Worm (Caenorhabditis elegans) whole organism, L4 larva: Measurements from ENCODE around the gene C01G5.4.

ENCODE experiments used
- D1046.2 ChIP-seq: fragments of 200-800 bp; sonication (Bioruptor generic); IDR thresholded peaks from 2 replicates; pipeline ENCODE4 v1.3.6; 2022; ENCODE audit warnings: missing genetic modification characterization, missing compliant biosample characterization
- R02D3.7 ChIP-seq: fragments of 150-350 bp; sonication (generic microtip); optimal IDR thresholded peaks from 3 replicates; lab custom pipeline; 2014; ENCODE audit warnings: missing biosample characterization, missing genetic modification characterization
- Y105C5A.15 ChIP-seq: fragments of 200-800 bp; sonication (Bioruptor generic); IDR thresholded peaks from 2 replicates; pipeline ENCODE4 v1.3.6; 2022; ENCODE audit warnings: missing genetic modification characterization, missing compliant biosample characterization
- ZK546.5 ChIP-seq, 2 experiments: sonication (generic microtip); optimal IDR thresholded peaks; 2 replicates each; lab custom pipeline; 2017; ENCODE audit warnings: missing biosample characterization in 2 of 2, missing genetic modification characterization in 2 of 2
- aha-1 ChIP-seq: fragments of 150-350 bp; peaks from one replicate; lab custom pipeline; 2014; ENCODE audit warnings: missing biosample characterization, missing genetic modification characterization
- aly-2 ChIP-seq: sonication (generic microtip); optimal IDR thresholded peaks from 2 replicates; lab custom pipeline; 2018; ENCODE audit warnings: missing biosample characterization, missing genetic modification characterization
- cey-2 ChIP-seq: sonication (generic microtip); optimal IDR thresholded peaks from 3 replicates; lab custom pipeline; 2017; ENCODE audit warnings: missing genetic modification characterization, mild to moderate bottlenecking, missing compliant biosample characterization, antibody characterized with exemption, borderline replicate concordance; ENCODE audit not compliant: insufficient read depth
- daf-12 ChIP-seq: fragments of 150-350 bp; optimal IDR thresholded peaks from 2 replicates; lab custom pipeline; 2014; ENCODE audit warnings: missing biosample characterization, missing genetic modification reagents, missing genetic modification characterization
- daf-16 ChIP-seq, 3 experiments: sonication (generic microtip); optimal IDR thresholded peaks; 2 replicates each; lab custom pipeline; 2016 to 2017; ENCODE audit warnings: missing genetic modification characterization in 3 of 3, missing genetic modification reagents in 3 of 3, mild to moderate bottlenecking in 2 of 3, missing compliant biosample characterization in 2 of 3, missing biosample characterization in 1 of 3, moderate library complexity in 1 of 3
- dve-1 ChIP-seq: sonication (generic microtip); optimal IDR thresholded peaks from 2 replicates; lab custom pipeline; 2017; ENCODE audit warnings: antibody characterized with exemption, mild to moderate bottlenecking, missing genetic modification characterization, missing compliant biosample characterization; ENCODE audit not compliant: insufficient read depth
- egl-27 ChIP-seq: sonication (generic microtip); optimal IDR thresholded peaks from 3 replicates; lab custom pipeline; 2017; ENCODE audit warnings: missing biosample characterization, missing genetic modification reagents, missing genetic modification characterization
- fos-1 ChIP-seq: fragments of 150-350 bp; optimal IDR thresholded peaks from 2 replicates; lab custom pipeline; 2014; ENCODE audit warnings: missing biosample characterization, missing genetic modification characterization
- hif-1 ChIP-seq, 2 experiments: sonication (generic microtip); optimal IDR thresholded peaks; 2 replicates each; lab custom pipeline; 2016 to 2017; ENCODE audit warnings: missing compliant biosample characterization in 2 of 2, missing genetic modification characterization in 2 of 2, missing genetic modification reagents in 2 of 2, missing genotype in 2 of 2, mild to moderate bottlenecking in 1 of 2
- hlh-30 ChIP-seq: sonication (generic microtip); optimal IDR thresholded peaks from 2 replicates; lab custom pipeline; 2017; ENCODE audit warnings: antibody characterized with exemption, mild to moderate bottlenecking, missing genetic modification characterization, missing compliant biosample characterization; ENCODE audit not compliant: insufficient read depth
- hmg-1.1 ChIP-seq: fragments of 200-800 bp; sonication (Bioruptor generic); IDR thresholded peaks from 2 replicates; pipeline ENCODE4 v1.3.6; 2022; ENCODE audit warnings: missing genetic modification reagents, missing genetic modification characterization, missing compliant biosample characterization
- lim-7 ChIP-seq: fragments of 200-800 bp; sonication (Bioruptor generic); IDR thresholded peaks from 2 replicates; pipeline ENCODE4 v1.3.6; 2022; ENCODE audit warnings: missing genetic modification characterization, missing compliant biosample characterization
- lsy-2 ChIP-seq, 2 experiments: fragments of 150-350 bp in 1 of 2; sonication (generic microtip) in 1 of 2; optimal IDR thresholded peaks; 2 replicates each; lab custom pipeline; 2014 to 2017; ENCODE audit warnings: missing biosample characterization in 2 of 2, missing genetic modification characterization in 2 of 2
- madf-5 ChIP-seq, 2 experiments: fragments of 200-800 bp; sonication (Bioruptor generic); IDR thresholded peaks; 2 replicates each; pipeline ENCODE4 v1.3.6; 2022; ENCODE audit warnings: missing compliant biosample characterization in 2 of 2, missing genetic modification characterization in 2 of 2
- mdl-1 ChIP-seq, 2 experiments: fragments of 150-350 bp in 1 of 2; sonication (generic microtip) in 1 of 2; optimal IDR thresholded peaks; 2 replicates each; lab custom pipeline; 2014 to 2017; ENCODE audit warnings: missing biosample characterization in 2 of 2, missing genetic modification characterization in 2 of 2
- mep-1 ChIP-seq: fragments of 150-350 bp; sonication (generic microtip); optimal IDR thresholded peaks from 3 replicates; lab custom pipeline; 2014; ENCODE audit warnings: missing biosample characterization, missing genetic modification characterization
- nhr-11 ChIP-seq: fragments of 150-350 bp; optimal IDR thresholded peaks from 2 replicates; lab custom pipeline; 2014; ENCODE audit warnings: missing biosample characterization, missing genetic modification characterization
- nhr-28 ChIP-seq: fragments of 150-350 bp; optimal IDR thresholded peaks from 2 replicates; lab custom pipeline; 2014; ENCODE audit warnings: missing biosample characterization, missing genetic modification characterization
- nhr-76 ChIP-seq: fragments of 150-350 bp; optimal IDR thresholded peaks from 2 replicates; lab custom pipeline; 2014; ENCODE audit warnings: missing biosample characterization, missing genetic modification characterization
- nhr-77 ChIP-seq: fragments of 150-350 bp; optimal IDR thresholded peaks from 2 replicates; lab custom pipeline; 2014; ENCODE audit warnings: missing biosample characterization, missing genetic modification characterization
- pha-4 ChIP-seq, 2 experiments: fragments of 150-350 bp in 1 of 2; fragments of 200-800 bp in 1 of 2; sonication (Bioruptor generic) in 1 of 2; IDR thresholded peaks in 1 of 2; optimal IDR thresholded peaks in 1 of 2; 2 replicates each; pipeline versions ENCODE4 v1.3.6 to Lab custom; 2014 to 2022; ENCODE audit warnings: missing genetic modification characterization in 2 of 2, missing genetic modification reagents in 2 of 2, missing biosample characterization in 1 of 2, missing compliant biosample characterization in 1 of 2
- pqm-1 ChIP-seq: sonication (generic microtip); optimal IDR thresholded peaks from 2 replicates; lab custom pipeline; 2017; ENCODE audit warnings: missing biosample characterization, missing genetic modification characterization
- set-16 ChIP-seq: fragments of 200-800 bp; sonication (Bioruptor generic); IDR thresholded peaks from 2 replicates; pipeline ENCODE4 v1.3.6; 2022; ENCODE audit warnings: missing genetic modification reagents, missing genetic modification characterization, missing compliant biosample characterization
- snpc-1.2 ChIP-seq: fragments of 200-800 bp; sonication (Bioruptor generic); IDR thresholded peaks from 2 replicates; pipeline ENCODE4 v1.3.6; 2022; ENCODE audit warnings: missing genetic modification reagents, missing genetic modification characterization, missing compliant biosample characterization
- spr-3 ChIP-seq: fragments of 200-800 bp; sonication (Bioruptor generic); optimal IDR thresholded peaks from 2 replicates; lab custom pipeline; 2018; ENCODE audit warnings: mild to moderate bottlenecking, missing genetic modification characterization, missing compliant biosample characterization
- unc-62 ChIP-seq, 3 experiments: fragments of 150-350 bp in 1 of 3; sonication (generic microtip); optimal IDR thresholded peaks in 2 of 3; peaks in 1 of 3; 1 replicate in 1 of 3; 2 replicates in 2 of 3; lab custom pipeline; 2014 to 2017; ENCODE audit warnings: missing biosample characterization in 3 of 3, missing genetic modification characterization in 3 of 3, missing genetic modification reagents in 3 of 3, missing genotype in 1 of 3
- zag-1 ChIP-seq: fragments of 150-350 bp; optimal IDR thresholded peaks from 2 replicates; lab custom pipeline; 2014; ENCODE audit warnings: missing biosample characterization, missing genetic modification characterization
- zfp-2 ChIP-seq: sonication (generic microtip); optimal IDR thresholded peaks from 2 replicates; lab custom pipeline; 2016; ENCODE audit warnings: mild to moderate bottlenecking, missing genetic modification characterization, missing compliant biosample characterization
- zip-11 ChIP-seq: fragments of 200-800 bp; sonication (Bioruptor generic); IDR thresholded peaks from 2 replicates; pipeline ENCODE4 v1.3.6; 2022; ENCODE audit warnings: missing genetic modification characterization, missing compliant biosample characterization
- zip-2 ChIP-seq: fragments of 150-350 bp; optimal IDR thresholded peaks from 2 replicates; lab custom pipeline; 2014; ENCODE audit warnings: missing biosample characterization, missing genetic modification characterization

Gene C01G5.4

DNA sequence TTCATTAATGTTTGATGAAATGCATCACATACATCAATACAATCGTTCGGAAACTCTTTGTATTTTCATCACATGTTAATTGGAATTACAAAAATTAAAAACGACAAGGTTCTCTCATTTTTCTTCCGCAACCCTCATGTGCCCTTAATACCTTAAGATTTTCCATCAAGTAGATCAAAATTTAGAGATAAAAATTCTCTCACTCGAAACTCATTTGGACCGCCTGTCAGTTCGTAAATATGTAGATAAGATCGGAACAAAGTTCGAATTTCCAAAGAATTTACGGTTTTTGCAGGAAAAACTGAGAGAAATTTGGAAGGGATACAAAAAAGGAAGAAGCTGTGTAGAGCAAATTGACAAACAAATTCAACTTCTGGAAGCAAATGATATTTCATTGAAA lies 35.4 kb upstream of the C01G5.4 start:
- TF ChIP-seq nhr-11 (tag; lab: Kevin White, UChicago) (no peak), cey-2 (tag; lab: Kevin White, UChicago) (no peak)

DNA sequence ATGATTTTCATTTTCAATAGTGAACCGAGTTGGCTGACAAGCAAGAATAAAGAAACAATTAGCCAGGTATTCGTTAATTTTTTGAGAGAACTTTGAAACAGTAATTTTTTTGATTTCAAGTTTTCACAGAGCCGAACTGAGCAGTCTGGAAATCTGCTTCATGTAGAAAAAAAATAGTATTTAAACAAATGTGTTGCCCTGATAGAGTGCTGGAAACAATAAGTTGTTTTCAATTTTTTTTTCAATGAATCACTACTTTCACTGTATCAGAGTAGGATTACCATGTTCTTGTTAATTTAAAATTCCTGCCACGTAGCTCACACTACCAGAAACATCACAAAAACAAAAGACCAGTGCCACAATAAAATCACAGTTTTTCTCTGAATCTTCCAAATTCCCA lies 31.1 kb upstream of the C01G5.4 start:
- TF ChIP-seq fos-1 (tag; lab: Kevin White, UChicago) (no peak), unc-62 (GFP tag; optimal IDR thresholded peaks at IDR 0.05 in 1 of 2; lab: Kevin White, UChicago) (peak in 1 of 2 experiments; percentile 96), unc-62 (tag; optimal IDR thresholded peaks at IDR 0.05; lab: Kevin White, UChicago) (no peak)

DNA sequence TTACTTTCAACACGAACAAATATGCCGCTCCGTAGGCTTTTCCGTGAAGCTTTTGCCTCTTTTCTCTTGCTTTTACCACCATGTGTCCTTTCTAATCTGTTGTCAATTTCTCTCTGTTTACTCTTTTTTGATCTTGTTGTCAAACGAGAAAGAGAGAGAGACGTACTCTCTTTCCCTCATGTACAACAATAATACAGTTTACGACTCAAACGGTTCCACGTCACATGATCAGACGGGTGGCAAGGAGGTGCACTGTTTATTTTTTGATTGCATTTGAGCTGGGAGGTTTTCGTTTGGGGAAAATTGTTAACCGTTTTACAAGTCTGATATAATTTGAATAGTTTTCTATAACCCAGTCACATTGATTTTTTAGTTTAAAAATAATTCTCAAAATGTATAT lies 30.7 kb upstream of the C01G5.4 start:
- TF ChIP-seq hlh-30 (peak; percentile 30), nhr-77 (no peak), lsy-2 (tag; optimal IDR thresholded peaks at IDR 0.05; lab: Kevin White, UChicago) (peak in 1 of 2 experiments; percentile 6), pha-4 (GFP tag; IDR thresholded peaks at IDR 0.05; lab: Robert Waterston, UW) (no peak), pha-4 (tag; optimal IDR thresholded peaks at IDR 0.05; lab: Kevin White, UChicago) (peak; percentile 92), lim-7 (no peak), mep-1 (peak; percentile 13), dve-1 (peak; percentile 91), nhr-28 (tag; lab: Kevin White, UChicago) (peak; percentile 29), zip-11 (GFP tag; lab: Robert Waterston, UW) (no peak), spr-3 (GFP tag; lab: Kevin White, UChicago) (no peak), daf-16 (GFP tag; optimal IDR thresholded peaks at IDR 0.05; lab: Kevin White, UChicago) (no peak), daf-16 (tag; optimal IDR thresholded peaks at IDR 0.05; lab: Kevin White, UChicago) (peak; percentile 100)

DNA sequence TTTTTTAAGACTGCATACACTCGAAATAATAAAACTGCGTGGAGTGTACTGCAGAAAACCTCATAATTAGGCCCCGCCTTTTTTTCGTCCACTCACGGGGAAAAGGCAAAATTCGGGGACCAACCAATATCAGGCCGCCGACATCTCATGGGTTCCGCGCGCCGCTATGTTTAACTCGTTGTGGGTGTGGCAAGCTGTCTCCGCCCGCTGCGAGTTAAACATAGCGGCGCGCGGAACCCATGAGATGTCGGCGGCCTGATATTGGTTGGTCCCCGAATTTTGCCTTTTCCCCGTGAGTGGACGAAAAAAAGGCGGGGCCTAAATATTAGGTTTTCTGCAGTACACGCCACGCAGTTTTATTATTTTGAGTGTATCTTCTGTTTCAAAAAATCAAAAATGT lies 30.3 kb upstream of the C01G5.4 start:
- peak; percentile 81 for TF ChIP-seq snpc-1.2 (GFP tag; lab: Robert Waterston, UW)
- TF ChIP-seq, all 104 proteins: peak for 1; not testable (repeated sequence) for 103

DNA sequence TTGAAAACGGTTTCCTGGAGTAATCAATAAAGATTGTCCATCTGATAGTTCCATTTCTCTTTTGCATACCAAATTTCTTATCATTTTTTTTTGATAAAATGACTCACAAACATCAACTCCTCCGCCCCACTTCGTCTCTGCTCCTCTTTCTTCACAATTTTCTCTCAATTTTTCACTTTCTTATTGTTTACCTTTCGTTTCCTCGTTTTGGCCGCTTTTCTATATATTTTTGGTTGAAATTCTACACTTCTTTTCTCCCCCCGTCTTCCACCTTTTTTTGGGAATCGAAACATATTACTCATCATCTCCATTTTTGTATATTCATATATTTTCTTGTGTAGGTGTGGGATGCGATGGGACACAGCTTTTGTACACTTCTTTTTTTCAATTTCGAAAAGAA lies 28.8 kb upstream of the C01G5.4 start:
- TF ChIP-seq dve-1 (peak; percentile 74), nhr-28 (tag; lab: Kevin White, UChicago) (peak; percentile 16), mep-1 (no peak), daf-16 (GFP tag; optimal IDR thresholded peaks at IDR 0.05; lab: Kevin White, UChicago) (no peak), daf-16 (tag; optimal IDR thresholded peaks at IDR 0.05; lab: Kevin White, UChicago) (peak; percentile 92), R02D3.7 (tag; lab: Kevin White, UChicago) (no peak), pqm-1 (peak; percentile 75), zag-1 (tag; lab: Kevin White, UChicago) (no peak)

DNA sequence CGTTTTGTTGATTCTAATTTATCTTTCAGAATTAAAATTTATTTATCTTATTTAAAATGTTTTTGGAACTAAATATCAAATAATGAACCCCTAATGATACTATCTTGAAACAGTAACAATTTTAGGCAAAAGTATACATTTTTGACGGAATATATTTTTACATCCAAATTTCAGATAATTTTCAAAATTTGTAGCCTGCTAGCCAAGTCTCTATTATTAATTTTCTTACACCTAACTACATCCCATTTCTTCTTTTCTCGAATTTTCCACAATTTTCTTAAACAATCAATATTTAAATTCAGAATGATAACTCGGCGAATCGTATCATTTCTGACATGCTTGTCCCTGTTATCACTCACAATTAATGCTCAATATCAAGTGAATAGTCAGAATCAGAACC lies 25.1 kb upstream of the C01G5.4 start, which contains the start of gene pqn-89:
TSS of gene pqn-89 (plus strand) at position 301 of the 400 bp plus-strand sequence.
- TF ChIP-seq hmg-1.1 (GFP tag; lab: Robert Waterston, UW) (no peak), daf-16 (GFP tag; optimal IDR thresholded peaks at IDR 0.05; lab: Kevin White, UChicago) (no peak), daf-16 (tag; optimal IDR thresholded peaks at IDR 0.05; lab: Kevin White, UChicago) (peak; percentile 81), nhr-76 (no peak), nhr-28 (tag; lab: Kevin White, UChicago) (no peak)

DNA sequence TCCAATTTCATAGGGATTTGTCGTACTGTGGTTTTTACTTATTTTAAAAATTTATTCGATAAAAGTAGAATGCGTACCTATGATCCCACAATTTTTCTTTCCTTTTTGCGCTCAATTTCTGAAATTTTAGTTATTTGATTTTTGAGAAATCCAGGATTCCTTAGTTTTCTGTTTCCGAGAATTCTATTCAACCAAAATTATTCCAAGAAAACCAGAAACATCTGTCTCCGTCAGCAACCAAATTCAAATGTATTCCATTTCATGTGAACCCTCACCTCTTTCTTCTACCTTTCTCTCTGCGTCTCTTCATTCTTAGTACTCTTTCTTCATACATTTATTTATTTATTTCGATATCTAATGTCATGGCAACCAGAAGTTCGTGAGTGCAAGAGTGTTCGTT lies 19.8 kb upstream of the C01G5.4 start:
- no peak for TF ChIP-seq D1046.2 (GFP tag; lab: Robert Waterston, UW)
- TF ChIP-seq Y105C5A.15 (GFP tag; lab: Robert Waterston, UW), result no peak
- TF ChIP-seq mdl-1 (tag; optimal IDR thresholded peaks at IDR 0.05; lab: Kevin White, UChicago), result no peak
- TF ChIP-seq set-16 (GFP tag; lab: Robert Waterston, UW), result no peak
- TF ChIP-seq aly-2 (tag; lab: Kevin White, UChicago), result no peak
- TF ChIP-seq ZK546.5 (tag; optimal IDR thresholded peaks at IDR 0.05; lab: Kevin White, UChicago), result no peak
- no peak for TF ChIP-seq aha-1 (tag; lab: Kevin White, UChicago)
- no peak for TF ChIP-seq nhr-28 (tag; lab: Kevin White, UChicago)
- TF ChIP-seq zfp-2 (tag; lab: Kevin White, UChicago), result no peak
- no peak for TF ChIP-seq madf-5 (GFP tag; IDR thresholded peaks at IDR 0.05; lab: Robert Waterston, UW)
- TF ChIP-seq egl-27 (tag; lab: Kevin White, UChicago), result no peak
- no peak for TF ChIP-seq nhr-76
- no peak for TF ChIP-seq daf-12 (tag; lab: Kevin White, UChicago)
- TF ChIP-seq zag-1 (tag; lab: Kevin White, UChicago), result no peak
- TF ChIP-seq hif-1 (tag; optimal IDR thresholded peaks at IDR 0.05; lab: Kevin White, UChicago), result no peak
- no peak for TF ChIP-seq zip-2 (tag; lab: Kevin White, UChicago)
- TF ChIP-seq, all 104 proteins: peak for 0
